Worm (Caenorhabditis elegans) whole organism, late embryonic: Measurements from ENCODE around the gene C08F11.1.

Source experiments
- C08G9.2 ChIP-seq: sonication (generic microtip); optimal IDR thresholded peaks from 2 replicates; lab custom pipeline; 2016; ENCODE audit warnings: mild to moderate bottlenecking, missing genetic modification characterization, moderate library complexity, missing compliant biosample characterization
- ama-1 ChIP-seq: fragments of 150-350 bp; optimal IDR thresholded peaks from 2 replicates; lab custom pipeline; 2014
- ceh-2 ChIP-seq: sonication (generic microtip); optimal IDR thresholded peaks from 2 replicates; lab custom pipeline; 2016; ENCODE audit warnings: missing genotype, missing genetic modification characterization, missing compliant biosample characterization
- che-1 ChIP-seq: sonication (generic microtip); optimal IDR thresholded peaks from 2 replicates; lab custom pipeline; 2016; ENCODE audit warnings: mild to moderate bottlenecking, missing genetic modification characterization, missing compliant biosample characterization
- pqm-1 ChIP-seq: sonication (generic microtip); optimal IDR thresholded peaks from 2 replicates; lab custom pipeline; 2016; ENCODE audit warnings: missing genetic modification characterization, missing compliant biosample characterization
- ttx-3 ChIP-seq: sonication (generic microtip); optimal IDR thresholded peaks from 2 replicates; lab custom pipeline; 2016; ENCODE audit warnings: missing genetic modification reagents, missing genetic modification characterization, missing compliant biosample characterization
- unc-55 ChIP-seq: sonication (generic microtip); optimal IDR thresholded peaks from 2 replicates; lab custom pipeline; 2017; ENCODE audit warnings: missing biosample characterization, missing genetic modification reagents, missing genetic modification characterization

DNA sequence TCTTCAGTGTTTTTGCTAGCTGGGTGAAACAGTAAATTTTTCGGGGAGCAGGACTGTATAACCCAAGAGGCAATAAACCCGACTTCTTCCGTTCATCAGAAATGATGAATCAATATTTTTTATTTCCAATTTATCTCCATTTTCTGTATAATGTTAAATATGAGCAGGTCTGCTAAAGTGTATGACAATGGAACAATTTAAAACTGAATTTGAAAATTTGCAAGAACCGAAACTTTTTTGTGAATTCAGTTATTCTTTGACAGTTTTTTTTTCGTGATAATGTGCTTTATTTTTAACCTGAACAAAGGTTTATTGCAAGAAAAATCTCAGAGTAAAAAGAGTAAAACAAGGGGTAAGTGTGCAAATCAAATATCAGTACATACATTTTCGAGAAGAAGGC is 41.4 kb downstream of the C08F11.1 start:
- TF ChIP-seq ama-1 (lab: Kevin White, UChicago) (no peak), pqm-1 (tag; lab: Kevin White, UChicago) (no peak), ceh-2 (no peak), unc-55 (GFP tag; lab: Kevin White, UChicago) (no peak), che-1 (tag; lab: Kevin White, UChicago) (no peak), C08G9.2 (tag; lab: Kevin White, UChicago) (no peak), ttx-3 (tag; lab: Kevin White, UChicago) (no peak)
